Fruit fly (Drosophila melanogaster) whole organism, prepupa: Measurements from ENCODE around the gene Sc2.

Source experiments
- CG10631 ChIP-seq: fragments of 200-800 bp; sonication (Bioruptor generic); optimal IDR thresholded peaks from 2 replicates; lab custom pipeline; 2016; ENCODE audit warnings: missing biosample characterization, missing genetic modification characterization
- CG10669 ChIP-seq: fragments of 200-800 bp; sonication (Bioruptor generic); optimal IDR thresholded peaks from 3 replicates; lab custom pipeline; 2018; ENCODE audit warnings: missing biosample characterization, mild to moderate bottlenecking, missing genetic modification characterization, moderate library complexity
- CG11294 ChIP-seq: fragments of 200-800 bp; sonication (Bioruptor generic); IDR thresholded peaks from 2 replicates; pipeline ENCODE4 v1.3.6; 2022; ENCODE audit warnings: missing biosample characterization, missing genetic modification characterization
- CG11762 ChIP-seq: fragments of 200-800 bp; sonication (Bioruptor generic); optimal IDR thresholded peaks from 3 replicates; lab custom pipeline; 2016; ENCODE audit warnings: missing biosample characterization, missing genetic modification characterization; ENCODE audit not compliant: insufficient read depth
- CG11902 ChIP-seq: fragments of 200-800 bp; sonication (Bioruptor generic); optimal IDR thresholded peaks from 3 replicates; lab custom pipeline; 2016; ENCODE audit warnings: missing biosample characterization, missing genetic modification characterization
- CG15336 ChIP-seq: fragments of 200-800 bp; sonication (Bioruptor generic); IDR thresholded peaks from 2 replicates; pipeline ENCODE4 v1.3.6; 2022; ENCODE audit warnings: missing biosample characterization, missing genetic modification characterization
- CG1621 ChIP-seq: fragments of 200-800 bp; sonication (Bioruptor generic); optimal IDR thresholded peaks from 3 replicates; lab custom pipeline; 2018; ENCODE audit warnings: missing biosample characterization, mild to moderate bottlenecking, missing genetic modification characterization
- CG3032 ChIP-seq: fragments of 200-800 bp; optimal IDR thresholded peaks from 2 replicates; lab custom pipeline; 2019; ENCODE audit warnings: missing biosample characterization, mild to moderate bottlenecking, missing genetic modification characterization, moderate library complexity
- CG31627 ChIP-seq: fragments of 200-800 bp; sonication (Bioruptor generic); optimal IDR thresholded peaks from 3 replicates; lab custom pipeline; 2016; ENCODE audit warnings: missing biosample characterization, missing genetic modification characterization
- CG34406 ChIP-seq: fragments of 200-800 bp; sonication (Bioruptor generic); optimal IDR thresholded peaks from 3 replicates; lab custom pipeline; 2016; ENCODE audit warnings: missing biosample characterization, missing genetic modification characterization
- CG3919 ChIP-seq: fragments of 200-800 bp; sonication (Bioruptor generic); optimal IDR thresholded peaks from 3 replicates; lab custom pipeline; 2016; ENCODE audit warnings: missing biosample characterization, missing genetic modification characterization
- CG4318 ChIP-seq: fragments of 200-800 bp; sonication (Bioruptor generic); optimal IDR thresholded peaks from 3 replicates; lab custom pipeline; 2017; ENCODE audit warnings: missing biosample characterization, mild to moderate bottlenecking, missing genetic modification characterization
- CG6276 ChIP-seq: fragments of 200-800 bp; sonication (Bioruptor generic); optimal IDR thresholded peaks from 2 replicates; lab custom pipeline; 2017; ENCODE audit warnings: missing biosample characterization, mild to moderate bottlenecking, missing genetic modification characterization
- CG6792 ChIP-seq: fragments of 200-800 bp; sonication (Bioruptor generic); optimal IDR thresholded peaks from 3 replicates; lab custom pipeline; 2016; ENCODE audit warnings: missing biosample characterization, missing genetic modification characterization
- CG6808 ChIP-seq: fragments of 200-800 bp; sonication (Bioruptor generic); optimal IDR thresholded peaks from 3 replicates; lab custom pipeline; 2017; ENCODE audit warnings: missing biosample characterization, missing genetic modification characterization, mild to moderate bottlenecking, moderate library complexity, missing genetic modification reagents
- CG6854 ChIP-seq: fragments of 200-800 bp; sonication (Bioruptor generic); optimal IDR thresholded peaks from 2 replicates; lab custom pipeline; 2017; ENCODE audit warnings: missing biosample characterization, mild to moderate bottlenecking, missing genetic modification characterization
- CG7368 ChIP-seq: fragments of 200-800 bp; sonication (Bioruptor generic); optimal IDR thresholded peaks from 3 replicates; lab custom pipeline; 2016; ENCODE audit warnings: missing biosample characterization, missing genetic modification characterization
- CG8119 ChIP-seq: fragments of 200-800 bp; sonication (Bioruptor generic); IDR thresholded peaks from 3 replicates; pipeline ENCODE4 v1.3.6; 2022; ENCODE audit warnings: missing biosample characterization, missing genetic modification characterization
- CG8319 ChIP-seq: fragments of 200-800 bp; sonication (Bioruptor generic); optimal IDR thresholded peaks from 3 replicates; lab custom pipeline; 2016; ENCODE audit warnings: missing biosample characterization, missing genetic modification characterization
- CG8632 ChIP-seq: fragments of 200-800 bp; sonication (Bioruptor generic); optimal IDR thresholded peaks from 3 replicates; lab custom pipeline; 2016; ENCODE audit warnings: missing biosample characterization, missing genetic modification characterization
- CG9139 ChIP-seq: fragments of 200-800 bp; sonication (Bioruptor generic); optimal IDR thresholded peaks from 3 replicates; lab custom pipeline; 2017; ENCODE audit warnings: missing biosample characterization, mild to moderate bottlenecking, missing genetic modification characterization
- Eip75B ChIP-seq: fragments of 200-800 bp; sonication (Bioruptor generic); optimal IDR thresholded peaks from 3 replicates; lab custom pipeline; 2016; ENCODE audit warnings: missing biosample characterization, missing genetic modification characterization
- Eip78C ChIP-seq: fragments of 200-800 bp; sonication (Bioruptor generic); peaks from one replicate; lab custom pipeline; 2016; ENCODE audit warnings: missing biosample characterization, missing genetic modification characterization
- Eip93F ChIP-seq: fragments of 200-800 bp; sonication (Bioruptor generic); optimal IDR thresholded peaks from 2 replicates; lab custom pipeline; 2016; ENCODE audit warnings: missing biosample characterization, mild to moderate bottlenecking, missing genetic modification characterization
- Ets21C ChIP-seq: fragments of 200-800 bp; sonication (Bioruptor generic); optimal IDR thresholded peaks from 3 replicates; lab custom pipeline; 2016; ENCODE audit warnings: missing biosample characterization, missing genetic modification characterization
- Hr38 ChIP-seq: sonication (Bioruptor generic); optimal IDR thresholded peaks from 2 replicates; lab custom pipeline; 2016; ENCODE audit warnings: missing biosample characterization, missing genetic modification characterization
- Hr39 ChIP-seq: fragments of 200-800 bp; sonication (Bioruptor generic); optimal IDR thresholded peaks from 2 replicates; lab custom pipeline; 2016; ENCODE audit warnings: missing biosample characterization, missing genetic modification characterization
- Hr4 ChIP-seq: fragments of 200-800 bp; sonication (Bioruptor generic); optimal IDR thresholded peaks from 3 replicates; lab custom pipeline; 2016; ENCODE audit warnings: missing biosample characterization, missing genetic modification characterization
- Met ChIP-seq: fragments of 200-800 bp; sonication (Bioruptor generic); optimal IDR thresholded peaks from 3 replicates; lab custom pipeline; 2016; ENCODE audit warnings: missing biosample characterization, missing genetic modification characterization
- OdsH ChIP-seq: fragments of 200-800 bp; sonication (Bioruptor generic); optimal IDR thresholded peaks from 3 replicates; lab custom pipeline; 2016; ENCODE audit warnings: missing biosample characterization, missing genetic modification characterization
- Sox102F ChIP-seq: fragments of 200-800 bp; sonication (Bioruptor generic); optimal IDR thresholded peaks from 2 replicates; lab custom pipeline; 2016; ENCODE audit warnings: missing biosample characterization, mild to moderate bottlenecking, missing genetic modification characterization
- Sox14 ChIP-seq: fragments of 200-800 bp; sonication (Bioruptor generic); optimal IDR thresholded peaks from 3 replicates; lab custom pipeline; 2016; ENCODE audit warnings: missing biosample characterization, missing genetic modification characterization
- Sox15 ChIP-seq: fragments of 200-800 bp; sonication (Bioruptor generic); optimal IDR thresholded peaks from 3 replicates; lab custom pipeline; 2016; ENCODE audit warnings: missing biosample characterization, missing genetic modification characterization
- achi ChIP-seq: fragments of 200-800 bp; sonication (Bioruptor generic); optimal IDR thresholded peaks from 3 replicates; lab custom pipeline; 2016; ENCODE audit warnings: missing biosample characterization, missing genetic modification characterization
- acj6 ChIP-seq: fragments of 200-800 bp; sonication (Bioruptor generic); optimal IDR thresholded peaks from 3 replicates; lab custom pipeline; 2016; ENCODE audit warnings: missing biosample characterization, missing genetic modification characterization
- cyc ChIP-seq: fragments of 200-800 bp; sonication (Bioruptor generic); optimal IDR thresholded peaks from 3 replicates; lab custom pipeline; 2016; ENCODE audit warnings: missing biosample characterization, missing genetic modification characterization
- dsx ChIP-seq: fragments of 200-800 bp; optimal IDR thresholded peaks from 3 replicates; lab custom pipeline; 2019; ENCODE audit warnings: missing biosample characterization, mild to moderate bottlenecking, missing genetic modification characterization, moderate library complexity; ENCODE audit not compliant: poor library complexity, severe bottlenecking
- eg ChIP-seq: fragments of 200-800 bp; sonication (Bioruptor generic); IDR thresholded peaks from 3 replicates; pipeline ENCODE4 v1.3.6; 2022; ENCODE audit warnings: missing biosample characterization, missing genetic modification characterization
- esn ChIP-seq: fragments of 200-800 bp; sonication (Bioruptor generic); optimal IDR thresholded peaks from 2 replicates; lab custom pipeline; 2016; ENCODE audit warnings: missing biosample characterization, mild to moderate bottlenecking, missing genetic modification characterization, moderate library complexity
- fd59A ChIP-seq: fragments of 200-800 bp; sonication (Bioruptor generic); optimal IDR thresholded peaks from 2 replicates; lab custom pipeline; 2017; ENCODE audit warnings: missing biosample characterization, mild to moderate bottlenecking, missing genetic modification characterization, missing genetic modification reagents
- fd85E ChIP-seq: fragments of 200-800 bp; sonication (Bioruptor generic); optimal IDR thresholded peaks from 3 replicates; lab custom pipeline; 2016; ENCODE audit warnings: missing biosample characterization, missing genetic modification characterization
- fkh ChIP-seq: fragments of 200-800 bp; sonication (Bioruptor generic); optimal IDR thresholded peaks from 3 replicates; lab custom pipeline; 2017; ENCODE audit warnings: missing biosample characterization, mild to moderate bottlenecking, missing genetic modification characterization, moderate library complexity
- lz ChIP-seq: fragments of 200-800 bp; sonication (Bioruptor generic); optimal IDR thresholded peaks from 3 replicates; lab custom pipeline; 2016; ENCODE audit warnings: missing biosample characterization, missing genetic modification characterization
- net ChIP-seq: fragments of 200-800 bp; sonication (Bioruptor generic); optimal IDR thresholded peaks from 3 replicates; lab custom pipeline; 2016; ENCODE audit warnings: missing biosample characterization, missing genetic modification characterization
- pdm3 ChIP-seq: fragments of 200-800 bp; sonication (Bioruptor generic); optimal IDR thresholded peaks from 3 replicates; lab custom pipeline; 2016; ENCODE audit warnings: missing biosample characterization, missing genetic modification characterization
- salr ChIP-seq, 2 experiments: fragments of 200-800 bp; sonication (Bioruptor generic); optimal IDR thresholded peaks; 3 replicates each; lab custom pipeline; 2016 to 2018; ENCODE audit warnings: missing biosample characterization in 2 of 2, missing genetic modification characterization in 2 of 2, mild to moderate bottlenecking in 1 of 2
- spab ChIP-seq: fragments of 200-800 bp; sonication (Bioruptor generic); optimal IDR thresholded peaks from 2 replicates; lab custom pipeline; 2017; ENCODE audit warnings: missing biosample characterization, mild to moderate bottlenecking, missing genetic modification characterization, missing genetic modification reagents
- ss ChIP-seq, 2 experiments: fragments of 200-800 bp; sonication (Bioruptor generic); optimal IDR thresholded peaks; 2 replicates in 1 of 2; 3 replicates in 1 of 2; lab custom pipeline; 2017 to 2018; ENCODE audit warnings: mild to moderate bottlenecking in 2 of 2, missing biosample characterization in 2 of 2, missing genetic modification characterization in 2 of 2, moderate library complexity in 1 of 2
- svp ChIP-seq: fragments of 200-800 bp; sonication (Bioruptor generic); peaks from one replicate; lab custom pipeline; 2016; ENCODE audit warnings: missing biosample characterization, missing genetic modification characterization
- topi ChIP-seq: fragments of 200-800 bp; sonication (Bioruptor generic); optimal IDR thresholded peaks from 3 replicates; lab custom pipeline; 2016; ENCODE audit warnings: missing biosample characterization, missing genetic modification characterization
- vri ChIP-seq: fragments of 200-800 bp; sonication (Bioruptor generic); optimal IDR thresholded peaks from 3 replicates; lab custom pipeline; 2016; ENCODE audit warnings: missing biosample characterization, mild to moderate bottlenecking, missing genetic modification characterization

The Sc2 gene

DNA sequence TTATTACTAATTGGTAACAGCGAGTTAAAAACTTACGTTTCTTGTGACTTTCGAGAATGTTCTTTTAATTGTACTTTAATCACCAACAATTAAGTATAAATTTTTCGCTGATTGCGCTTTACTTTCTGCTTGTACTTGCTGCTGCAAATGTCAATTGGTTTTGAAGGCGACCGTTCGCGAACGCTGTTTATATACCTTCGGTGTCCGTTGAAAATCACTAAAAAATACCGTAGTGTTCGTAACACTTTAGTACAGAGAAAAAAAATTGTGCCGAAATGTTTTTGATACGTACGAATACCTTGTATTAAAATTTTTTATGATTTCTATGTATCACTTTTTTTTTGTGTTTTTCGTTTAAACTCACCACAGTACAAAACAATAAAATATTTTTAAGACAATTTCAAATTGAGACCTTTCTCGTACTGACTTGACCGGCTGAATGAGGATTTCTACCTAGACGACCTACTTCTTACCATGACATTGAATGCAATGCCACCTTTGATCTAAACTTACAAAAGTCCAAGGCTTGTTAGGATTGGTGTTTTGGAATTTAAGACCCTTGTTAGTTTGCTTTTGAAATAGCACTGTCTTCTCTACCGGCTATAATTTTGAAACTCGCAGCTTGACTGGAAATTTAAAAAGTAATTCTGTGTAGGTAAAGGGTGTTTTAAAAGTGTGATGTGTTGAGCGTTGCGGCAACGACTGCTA lies 647 bp upstream of the Sc2 start, which contains the start of gene Ubi-p63E:
Ubi-p63E (minus strand) TSS at position 694 of the 708 bp plus-strand sequence.
- TF ChIP-seq cyc (peak; percentile 57), topi (GFP tag; lab: Kevin White, UChicago) (peak; percentile 57), CG11762 (GFP tag; lab: Kevin White, UChicago) (no peak), CG8319 (GFP tag; lab: Kevin White, UChicago) (peak; percentile 30), dsx (no peak), CG3919 (GFP tag; lab: Kevin White, UChicago) (peak; percentile 53), Met (GFP tag; lab: Kevin White, UChicago) (peak; percentile 66), CG8119 (no peak), CG31627 (GFP tag; lab: Kevin White, UChicago) (peak; percentile 79), Eip78C (GFP tag; lab: Kevin White, UChicago) (peak; percentile 90), CG10669 (GFP tag; lab: Kevin White, UChicago) (peak; percentile 49), Ets21C (GFP tag; lab: Kevin White, UChicago) (peak; percentile 61), vri (GFP tag; lab: Kevin White, UChicago) (peak; percentile 57), CG6276 (GFP tag; lab: Kevin White, UChicago) (peak; percentile 50), Eip93F (GFP tag; lab: Kevin White, UChicago) (no peak), CG10631 (GFP tag; lab: Kevin White, UChicago) (peak; percentile 71), CG3032 (tag; lab: Kevin White, UChicago) (peak; percentile 45), lz (GFP tag; lab: Kevin White, UChicago) (peak; percentile 77), Hr4 (peak; percentile 60), CG6808 (GFP tag; lab: Kevin White, UChicago) (peak; percentile 44), Hr39 (GFP tag; lab: Kevin White, UChicago) (peak; percentile 66), CG6854 (GFP tag; lab: Kevin White, UChicago) (peak; percentile 29), CG11294 (GFP tag; lab: Robert Waterston, UW) (no peak), CG11902 (peak; percentile 59), achi (peak; percentile 57), eg (no peak), CG15336 (GFP tag; lab: Robert Waterston, UW) (no peak), fd85E (GFP tag; lab: Kevin White, UChicago) (peak; percentile 11), CG34406 (GFP tag; lab: Kevin White, UChicago) (peak; percentile 47), esn (peak; percentile 76), Sox15 (peak; percentile 68), CG8632 (peak; percentile 49), fd59A (GFP tag; lab: Kevin White, UChicago) (peak; percentile 35), CG6792 (peak; percentile 58), CG4318 (GFP tag; lab: Kevin White, UChicago) (peak; percentile 56), Sox102F (GFP tag; lab: Kevin White, UChicago) (peak; percentile 62), Eip75B (GFP tag; lab: Kevin White, UChicago) (peak; percentile 54), CG9139 (GFP tag; lab: Kevin White, UChicago) (peak; percentile 55), Sox14 (GFP tag; lab: Kevin White, UChicago) (no peak), svp (peak; percentile 81), net (GFP tag; lab: Kevin White, UChicago) (peak; percentile 65), salr (GFP tag; optimal IDR thresholded peaks at IDR 0.05; lab: Kevin White, UChicago) (peak in 1 of 2 experiments; percentile 77), pdm3 (GFP tag; lab: Kevin White, UChicago) (peak; percentile 75), Hr38 (GFP tag; lab: Kevin White, UChicago) (no peak), spab (peak; percentile 51), CG1621 (tag; lab: Kevin White, UChicago) (peak; percentile 26), CG7368 (GFP tag; lab: Kevin White, UChicago) (peak; percentile 28), acj6 (GFP tag; lab: Kevin White, UChicago) (peak; percentile 61), ss (GFP tag; optimal IDR thresholded peaks at IDR 0.05; lab: Kevin White, UChicago) (peak in 1 of 2 experiments; percentile 32), OdsH (GFP tag; lab: Kevin White, UChicago) (peak; percentile 60), fkh (GFP tag; lab: Kevin White, UChicago) (no peak)
